Fruit fly (Drosophila melanogaster): ENCODE results near the gene CG10588.

dm6 chr3L:20976967-20977720, 20.4 kb downstream of the CG10588 start:
- TF ChIP-seq psq (optimal IDR thresholded peaks at IDR 0.05) (no peak), EcR (GFP tag; optimal IDR thresholded peaks at IDR 0.05) (no peak)
